Worm (Caenorhabditis elegans) whole organism, young adult: Measurements from ENCODE around the gene R102.3.

ENCODE experiments used
- B0035.1 ChIP-seq: sonication (generic microtip); optimal IDR thresholded peaks from 2 replicates; lab custom pipeline; 2016; ENCODE audit warnings: missing genetic modification characterization, mild to moderate bottlenecking, missing compliant biosample characterization, missing genotype, missing genetic modification reagents
- C06A6.2 ChIP-seq: fragments of 200-800 bp; sonication (Bioruptor generic); conservative IDR thresholded peaks from 2 replicates; pipeline ENCODE4 v1.3.6; 2022; ENCODE audit warnings: missing genetic modification characterization, missing compliant biosample characterization
- F10E7.11 ChIP-seq: sonication (generic microtip); optimal IDR thresholded peaks from 2 replicates; lab custom pipeline; 2017; ENCODE audit warnings: mild to moderate bottlenecking, missing genetic modification characterization, moderate library complexity, missing compliant biosample characterization
- F23B12.7 ChIP-seq: sonication (generic microtip); optimal IDR thresholded peaks from 2 replicates; lab custom pipeline; 2017; ENCODE audit warnings: missing genetic modification characterization, mild to moderate bottlenecking, missing compliant biosample characterization, antibody characterized with exemption, moderate library complexity; ENCODE audit not compliant: insufficient read depth
- F37B4.10 ChIP-seq: fragments of 200-800 bp; sonication (Bioruptor generic); IDR thresholded peaks from 2 replicates; pipeline ENCODE4 v1.3.6; 2022; ENCODE audit warnings: missing genetic modification characterization, missing compliant biosample characterization
- F49E8.2 ChIP-seq: sonication (generic microtip); optimal IDR thresholded peaks from 3 replicates; lab custom pipeline; 2017; ENCODE audit warnings: missing genetic modification characterization, mild to moderate bottlenecking, missing compliant biosample characterization, antibody characterized with exemption, moderate library complexity; ENCODE audit not compliant: insufficient read depth
- Y53F4B.3 ChIP-seq: fragments of 200-800 bp; sonication (Bioruptor generic); IDR thresholded peaks from 2 replicates; pipeline ENCODE4 v1.3.6; 2022; ENCODE audit warnings: missing genetic modification reagents, missing genetic modification characterization, missing compliant biosample characterization
- Y67H2A.10 ChIP-seq: fragments of 200-800 bp; sonication (Bioruptor generic); conservative IDR thresholded peaks from 2 replicates; pipeline ENCODE4 v1.3.6; 2022; ENCODE audit warnings: missing genetic modification reagents, missing genetic modification characterization, missing compliant biosample characterization
- aptf-3 ChIP-seq: fragments of 200-800 bp; sonication (Bioruptor generic); IDR thresholded peaks from 2 replicates; pipeline ENCODE4 v1.3.6; 2022; ENCODE audit warnings: missing genetic modification characterization, missing compliant biosample characterization
- atf-7 ChIP-seq: sonication (generic microtip); optimal IDR thresholded peaks from 2 replicates; lab custom pipeline; 2017; ENCODE audit warnings: mild to moderate bottlenecking, missing genetic modification characterization, missing compliant biosample characterization
- athp-1 ChIP-seq: sonication (generic microtip); optimal IDR thresholded peaks from 2 replicates; lab custom pipeline; 2017; ENCODE audit warnings: mild to moderate bottlenecking, missing genetic modification characterization, missing compliant biosample characterization
- bed-1 ChIP-seq: fragments of 200-800 bp; sonication (Bioruptor generic); IDR thresholded peaks from 2 replicates; pipeline ENCODE4 v1.3.6; 2022; ENCODE audit warnings: missing genetic modification reagents, missing genetic modification characterization, missing compliant biosample characterization
- ccch-3 ChIP-seq: fragments of 200-800 bp; sonication (Bioruptor generic); optimal IDR thresholded peaks from 2 replicates; lab custom pipeline; 2018; ENCODE audit warnings: mild to moderate bottlenecking, missing genetic modification characterization, missing compliant biosample characterization
- ceh-100 ChIP-seq: fragments of 200-800 bp; sonication (Bioruptor generic); IDR thresholded peaks from 2 replicates; pipeline ENCODE4 v1.3.6; 2022; ENCODE audit warnings: missing genetic modification reagents, missing genetic modification characterization, missing compliant biosample characterization
- ceh-91 ChIP-seq: fragments of 200-800 bp; sonication (Bioruptor generic); IDR thresholded peaks from 2 replicates; pipeline ENCODE4 v1.3.6; 2022; ENCODE audit warnings: missing genetic modification reagents, missing genetic modification characterization, missing compliant biosample characterization
- chd-7 ChIP-seq: sonication (generic microtip); optimal IDR thresholded peaks from 2 replicates; lab custom pipeline; 2016; ENCODE audit warnings: mild to moderate bottlenecking, missing genetic modification characterization, moderate library complexity, missing compliant biosample characterization
- egl-18 ChIP-seq: fragments of 200-800 bp; sonication (Bioruptor generic); IDR thresholded peaks from 2 replicates; pipeline ENCODE4 v1.3.6; 2022; ENCODE audit warnings: missing genetic modification reagents, missing genetic modification characterization, missing compliant biosample characterization
- hlh-12 ChIP-seq: sonication (generic microtip); optimal IDR thresholded peaks from 2 replicates; lab custom pipeline; 2016; ENCODE audit warnings: missing genetic modification characterization, missing compliant biosample characterization
- lin-40 ChIP-seq: sonication (generic microtip); optimal IDR thresholded peaks from 2 replicates; lab custom pipeline; 2016; ENCODE audit warnings: missing genetic modification characterization, mild to moderate bottlenecking, missing compliant biosample characterization, missing genotype, missing genetic modification reagents
- lin-54 ChIP-seq: fragments of 200-800 bp; sonication (Bioruptor generic); optimal IDR thresholded peaks from 2 replicates; lab custom pipeline; 2018; ENCODE audit warnings: mild to moderate bottlenecking, missing genetic modification characterization, missing compliant biosample characterization
- lsl-1 ChIP-seq: fragments of 200-800 bp; sonication (Bioruptor generic); optimal IDR thresholded peaks from 2 replicates; lab custom pipeline; 2018; ENCODE audit warnings: mild to moderate bottlenecking, missing genetic modification characterization, moderate library complexity, missing compliant biosample characterization
- madf-10 ChIP-seq: sonication (generic microtip); optimal IDR thresholded peaks from 2 replicates; lab custom pipeline; 2016; ENCODE audit warnings: mild to moderate bottlenecking, missing genetic modification characterization, missing compliant biosample characterization
- mxl-1 ChIP-seq: sonication (generic microtip); optimal IDR thresholded peaks from 2 replicates; lab custom pipeline; 2016; ENCODE audit warnings: missing genetic modification characterization, missing compliant biosample characterization
- nhr-179 ChIP-seq: sonication (generic microtip); optimal IDR thresholded peaks from 2 replicates; lab custom pipeline; 2016; ENCODE audit warnings: mild to moderate bottlenecking, missing genetic modification characterization, missing compliant biosample characterization
- nhr-27 ChIP-seq: fragments of 200-800 bp; sonication (Bioruptor generic); optimal IDR thresholded peaks from 2 replicates; lab custom pipeline; 2018; ENCODE audit warnings: mild to moderate bottlenecking, missing genetic modification characterization, moderate library complexity, missing compliant biosample characterization
- nhr-80 ChIP-seq: sonication (generic microtip); optimal IDR thresholded peaks from 2 replicates; lab custom pipeline; 2016; ENCODE audit warnings: missing genetic modification characterization, missing compliant biosample characterization
- nhr-90 ChIP-seq: sonication (generic microtip); optimal IDR thresholded peaks from 2 replicates; lab custom pipeline; 2016; ENCODE audit warnings: missing genotype, mild to moderate bottlenecking, missing genetic modification characterization, missing compliant biosample characterization
- sea-2 ChIP-seq: fragments of 200-800 bp; sonication (Bioruptor generic); IDR thresholded peaks from 2 replicates; pipeline ENCODE4 v1.3.6; 2022; ENCODE audit warnings: missing genetic modification characterization, missing compliant biosample characterization
- somi-1 ChIP-seq: fragments of 200-800 bp; sonication (Bioruptor generic); optimal IDR thresholded peaks from 2 replicates; lab custom pipeline; 2018; ENCODE audit warnings: mild to moderate bottlenecking, missing genetic modification characterization, missing compliant biosample characterization
- tlf-1 ChIP-seq: fragments of 200-800 bp; sonication (Bioruptor generic); optimal IDR thresholded peaks from 2 replicates; lab custom pipeline; 2018; ENCODE audit warnings: mild to moderate bottlenecking, missing genetic modification characterization, missing compliant biosample characterization
- xnd-1 ChIP-seq: sonication (generic microtip); optimal IDR thresholded peaks from 2 replicates; lab custom pipeline; 2016; ENCODE audit warnings: missing genotype, missing genetic modification reagents, missing genetic modification characterization, missing compliant biosample characterization
- ztf-26 ChIP-seq: sonication (generic microtip); optimal IDR thresholded peaks from 2 replicates; lab custom pipeline; 2017; ENCODE audit warnings: missing genetic modification characterization, missing compliant biosample characterization
- ztf-6 ChIP-seq: fragments of 200-800 bp; sonication (Bioruptor generic); IDR thresholded peaks from 2 replicates; pipeline ENCODE4 v1.3.6; 2022; ENCODE audit warnings: missing genetic modification reagents, missing genetic modification characterization, missing compliant biosample characterization

The R102.3 gene

DNA sequence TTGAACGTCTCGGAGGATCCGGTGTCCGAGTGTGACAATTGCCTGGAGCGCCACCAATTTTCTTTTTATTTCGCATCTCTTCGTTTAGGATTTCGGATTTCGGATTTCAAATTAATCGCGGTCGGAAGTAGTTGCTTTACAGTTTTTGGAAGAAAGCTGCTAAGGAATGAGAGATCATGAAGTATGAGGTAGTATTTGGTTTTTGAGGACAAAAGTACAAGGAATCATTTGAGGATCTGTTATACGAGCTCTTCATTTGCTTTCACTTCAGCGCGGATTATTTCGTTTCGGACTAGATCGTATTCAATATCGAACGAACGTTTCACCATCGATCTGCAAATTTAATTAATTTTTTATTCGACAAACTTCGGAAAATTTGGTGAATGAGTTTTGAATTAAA lies 10.3 kb downstream of the R102.3 start, which contains the start of gene R102.11:
Gene R102.11 (minus strand): TSS at position 101 of the 400 bp plus-strand sequence.
- TF ChIP-seq B0035.1 (no peak), lsl-1 (no peak), ceh-100 (no peak), F10E7.11 (tag; lab: Kevin White, UChicago) (no peak), xnd-1 (tag; lab: Kevin White, UChicago) (no peak), F49E8.2 (tag; lab: Kevin White, UChicago) (no peak), aptf-3 (GFP tag; lab: Robert Waterston, UW) (no peak), ccch-3 (GFP tag; lab: Kevin White, UChicago) (no peak), Y67H2A.10 (GFP tag; lab: Robert Waterston, UW) (no peak), nhr-179 (no peak), chd-7 (tag; lab: Kevin White, UChicago) (no peak), ztf-6 (GFP tag; lab: Robert Waterston, UW) (no peak), ceh-91 (GFP tag; lab: Robert Waterston, UW) (no peak)
- TF ChIP-seq, all 124 proteins: peak for 0

DNA sequence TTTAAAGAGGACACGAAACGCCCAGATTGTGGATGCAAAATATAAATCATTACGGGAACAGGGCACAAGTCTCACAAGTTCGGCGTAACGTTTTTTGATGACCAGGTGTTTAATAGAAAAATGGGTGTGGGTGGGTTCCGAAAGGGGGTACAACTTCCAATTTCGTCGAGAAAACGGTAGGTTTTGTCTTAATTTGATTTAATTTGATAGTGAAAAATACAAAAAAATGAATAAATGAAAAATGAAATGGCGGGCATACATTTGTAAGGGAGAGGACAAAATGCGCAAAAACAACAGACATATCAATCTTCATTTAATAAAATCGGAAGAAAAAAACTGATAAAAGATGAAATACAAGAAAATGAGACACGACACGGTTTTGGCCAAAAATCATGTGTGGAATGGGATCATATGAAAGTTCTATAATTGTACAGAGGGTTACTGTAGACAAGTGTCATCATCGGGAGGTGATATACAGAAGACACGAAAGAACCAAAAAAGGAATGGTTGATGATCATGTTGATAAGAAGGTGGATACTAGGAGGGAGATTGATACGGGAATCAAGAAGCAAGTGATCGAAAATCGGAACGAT lies 12.6 kb downstream of the R102.3 start:
- no peak for TF ChIP-seq lin-54 (GFP tag; lab: Kevin White, UChicago)
- peak; percentile 5 for TF ChIP-seq somi-1 (GFP tag; lab: Kevin White, UChicago)

DNA sequence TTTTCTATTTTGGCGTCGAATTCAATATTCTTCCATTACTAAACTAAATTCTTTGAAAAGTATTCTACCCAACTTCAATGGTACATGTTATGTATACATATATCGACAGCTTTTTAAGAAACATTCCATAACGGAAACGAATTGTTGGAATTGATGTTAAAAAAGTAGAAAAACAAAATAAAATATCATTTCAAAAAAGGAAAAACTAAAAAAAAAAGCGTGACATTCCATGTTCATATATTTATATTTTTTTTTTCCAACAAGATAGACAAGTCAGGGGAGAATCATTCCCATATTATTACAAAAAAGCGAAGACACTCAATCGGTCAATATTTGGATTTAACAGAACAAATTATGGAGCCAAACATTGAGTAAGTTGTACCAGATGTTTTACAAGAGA lies 15.9 kb downstream of the R102.3 start, which contains the start of gene R102.10:
Gene R102.10 (plus strand): TSS at position 301 of the 400 bp plus-strand sequence.
- TF ChIP-seq ceh-100 (no peak), B0035.1 (no peak), F37B4.10 (GFP tag; lab: Robert Waterston, UW) (no peak), sea-2 (GFP tag; lab: Robert Waterston, UW) (no peak), mxl-1 (tag; lab: Kevin White, UChicago) (no peak), F23B12.7 (no peak), nhr-90 (no peak), egl-18 (GFP tag; lab: Robert Waterston, UW) (no peak), Y53F4B.3 (GFP tag; lab: Robert Waterston, UW) (no peak), nhr-27 (tag; lab: Kevin White, UChicago) (no peak), lin-40 (tag; lab: Kevin White, UChicago) (no peak), athp-1 (tag; lab: Kevin White, UChicago) (no peak), tlf-1 (no peak), madf-10 (tag; lab: Kevin White, UChicago) (no peak), C06A6.2 (GFP tag; lab: Robert Waterston, UW) (no peak), ztf-6 (GFP tag; lab: Robert Waterston, UW) (no peak)

DNA sequence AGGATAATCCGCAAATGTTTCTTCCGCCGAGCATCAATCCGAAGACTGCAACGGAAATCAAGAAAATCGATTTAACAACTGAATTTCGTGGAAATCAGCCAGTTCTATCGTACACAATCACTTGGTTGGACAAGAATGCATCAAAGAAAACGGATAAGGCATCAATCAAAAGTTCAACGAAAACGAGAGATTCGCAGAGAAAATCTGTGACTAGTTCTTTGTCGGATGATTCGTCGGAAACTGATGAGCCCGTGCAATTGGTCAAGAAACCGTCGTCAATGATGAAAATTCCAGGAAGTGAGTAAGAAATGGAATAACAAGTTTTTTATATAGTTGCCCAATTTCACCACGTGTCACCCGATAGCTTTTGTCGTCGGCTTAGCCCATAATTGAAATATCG lies 16.8 kb downstream of the R102.3 start, which contains the start of gene R102.6:
Gene R102.6 (minus strand): TSS at position 101 of the 400 bp plus-strand sequence.
- TF ChIP-seq atf-7 (tag; lab: Kevin White, UChicago), result no peak
- TF ChIP-seq nhr-80, result no peak
- TF ChIP-seq hlh-12, result no peak
- TF ChIP-seq Y67H2A.10 (GFP tag; lab: Robert Waterston, UW), result no peak
- TF ChIP-seq bed-1 (GFP tag; lab: Robert Waterston, UW), result no peak
- no peak for TF ChIP-seq ztf-26 (tag; lab: Kevin White, UChicago)
